Worm (Caenorhabditis elegans) whole organism, early embryonic: ENCODE data around the gene hex-1.

Source experiments
- B0310.2 ChIP-seq: sonication (generic microtip); optimal IDR thresholded peaks from 2 replicates; lab custom pipeline; 2016; ENCODE audit warnings: mild to moderate bottlenecking, missing genetic modification characterization, missing compliant biosample characterization
- ama-1 ChIP-seq: fragments of 150-350 bp; optimal IDR thresholded peaks from 2 replicates; lab custom pipeline; 2014
- ceh-13 ChIP-seq: fragments of 200-800 bp; sonication (Bioruptor generic); optimal IDR thresholded peaks from 2 replicates; lab custom pipeline; 2018; ENCODE audit warnings: mild to moderate bottlenecking, missing genetic modification characterization, missing compliant biosample characterization
- ets-7 ChIP-seq: sonication (generic microtip); optimal IDR thresholded peaks from 2 replicates; lab custom pipeline; 2016; ENCODE audit warnings: missing genotype, missing genetic modification characterization, missing compliant biosample characterization
- flt-1 ChIP-seq: fragments of 200-800 bp; sonication (Bioruptor generic); IDR thresholded peaks from 2 replicates; pipeline ENCODE4 v1.3.6; 2022; ENCODE audit warnings: missing genetic modification characterization, missing compliant biosample characterization
- hmbx-1 ChIP-seq: sonication (generic microtip); optimal IDR thresholded peaks from 2 replicates; lab custom pipeline; 2016; ENCODE audit warnings: mild to moderate bottlenecking, missing genetic modification characterization, missing compliant biosample characterization
- hmg-4 ChIP-seq: fragments of 200-800 bp; sonication (Bioruptor generic); optimal IDR thresholded peaks from 2 replicates; lab custom pipeline; 2018; ENCODE audit warnings: mild to moderate bottlenecking, missing genetic modification characterization, missing compliant biosample characterization
- hnd-1 ChIP-seq: sonication (generic microtip); optimal IDR thresholded peaks from 2 replicates; lab custom pipeline; 2016; ENCODE audit warnings: missing genetic modification characterization, missing compliant biosample characterization
- pes-1 ChIP-seq: fragments of 200-800 bp; sonication (Bioruptor generic); IDR thresholded peaks from 2 replicates; pipeline ENCODE4 v1.3.6; 2022; ENCODE audit warnings: missing genetic modification reagents, missing genetic modification characterization, missing compliant biosample characterization
- tbx-11 ChIP-seq: fragments of 200-800 bp; sonication (Bioruptor generic); IDR thresholded peaks from 2 replicates; pipeline ENCODE4 v1.3.6; 2022; ENCODE audit warnings: missing genetic modification characterization, missing compliant biosample characterization
- tbx-37 ChIP-seq: fragments of 200-800 bp; sonication (Bioruptor generic); conservative IDR thresholded peaks from 2 replicates; pipeline ENCODE4 v1.3.6; 2022; ENCODE audit warnings: missing genetic modification reagents, missing genetic modification characterization, missing compliant biosample characterization

- TF ChIP-seq pes-1 (GFP tag; lab: Robert Waterston, UW): no peak
- no peak for TF ChIP-seq hmg-4 (GFP tag; lab: Kevin White, UChicago)
- no peak for TF ChIP-seq ama-1 (lab: Kevin White, UChicago)
- no peak for TF ChIP-seq ets-7
- TF ChIP-seq tbx-11: no peak
- no peak for TF ChIP-seq tbx-37 (GFP tag; lab: Robert Waterston, UW)
- TF ChIP-seq hmbx-1 (tag; lab: Kevin White, UChicago): no peak
- TF ChIP-seq ceh-13 (GFP tag; lab: Kevin White, UChicago): no peak
- TF ChIP-seq B0310.2: no peak
- no peak for TF ChIP-seq hnd-1 (tag; lab: Kevin White, UChicago)
- no peak for TF ChIP-seq flt-1 (GFP tag; lab: Robert Waterston, UW)
These were observed 45.4 kb downstream of the hex-1 start for ce11 chrX:2266366-2266765.
